Fruit fly (Drosophila melanogaster) whole organism, embryonic: ENCODE results near the gene Tm1.

Experiments
- ATbp ChIP-seq: fragments of 200-800 bp; sonication (Bioruptor generic); optimal IDR thresholded peaks from 2 replicates; lab custom pipeline; 2017; ENCODE audit warnings: missing biosample characterization, mild to moderate bottlenecking, missing genetic modification characterization, missing genetic modification reagents
- Atf6 ChIP-seq: fragments of 200-800 bp; sonication (Bioruptor generic); IDR thresholded peaks from 2 replicates; pipeline ENCODE4 v1.3.6; 2022; ENCODE audit warnings: missing biosample characterization, missing genetic modification characterization
- CG12071 ChIP-seq: fragments of 200-800 bp; sonication (Bioruptor generic); optimal IDR thresholded peaks from 3 replicates; lab custom pipeline; 2018; ENCODE audit warnings: missing biosample characterization, mild to moderate bottlenecking, missing genetic modification characterization
- CG13424 ChIP-seq: fragments of 200-800 bp; sonication (Bioruptor generic); optimal IDR thresholded peaks from 2 replicates; lab custom pipeline; 2019; ENCODE audit warnings: missing biosample characterization, mild to moderate bottlenecking, missing genetic modification characterization, moderate library complexity
- CG15479 ChIP-seq: fragments of 200-800 bp; sonication (Bioruptor generic); optimal IDR thresholded peaks from 3 replicates; lab custom pipeline; 2019; ENCODE audit warnings: missing biosample characterization, mild to moderate bottlenecking, missing genetic modification characterization, moderate library complexity
- CG15601 ChIP-seq: fragments of 200-800 bp; sonication (Bioruptor generic); optimal IDR thresholded peaks from 3 replicates; lab custom pipeline; 2019; ENCODE audit warnings: missing biosample characterization, mild to moderate bottlenecking, missing genetic modification characterization, moderate library complexity
- CG17385 ChIP-seq: fragments of 200-800 bp; sonication (Bioruptor generic); optimal IDR thresholded peaks from 3 replicates; lab custom pipeline; 2018; ENCODE audit warnings: missing biosample characterization, mild to moderate bottlenecking, missing genetic modification characterization
- CG17829 ChIP-seq: fragments of 200-800 bp; optimal IDR thresholded peaks from 2 replicates; lab custom pipeline; 2019; ENCODE audit warnings: missing biosample characterization, mild to moderate bottlenecking, missing genetic modification characterization, moderate library complexity
- CG2889 ChIP-seq: fragments of 200-800 bp; sonication (Bioruptor generic); IDR thresholded peaks from 3 replicates; pipeline ENCODE4 v1.3.6; 2022; ENCODE audit warnings: missing biosample characterization, missing genetic modification characterization
- CG31224 ChIP-seq: fragments of 200-800 bp; sonication (Bioruptor generic); IDR thresholded peaks from 2 replicates; pipeline ENCODE4 v1.3.6; 2022; ENCODE audit warnings: missing biosample characterization, missing genetic modification characterization
- CG33557 ChIP-seq: fragments of 200-800 bp; sonication (Bioruptor generic); optimal IDR thresholded peaks from 2 replicates; lab custom pipeline; 2019; ENCODE audit warnings: missing biosample characterization, mild to moderate bottlenecking, missing genetic modification characterization, moderate library complexity
- CG6254 ChIP-seq: fragments of 200-800 bp; sonication (Bioruptor generic); optimal IDR thresholded peaks from 3 replicates; lab custom pipeline; 2017; ENCODE audit warnings: mild to moderate bottlenecking, missing biosample characterization, missing genetic modification reagents, missing genetic modification characterization
- CG6683 ChIP-seq: fragments of 200-800 bp; sonication (Bioruptor generic); optimal IDR thresholded peaks from 2 replicates; lab custom pipeline; 2017; ENCODE audit warnings: missing biosample characterization, mild to moderate bottlenecking, missing genetic modification characterization, missing genetic modification reagents
- CG8765 ChIP-seq: fragments of 200-800 bp; sonication (Bioruptor generic); IDR thresholded peaks from 2 replicates; pipeline ENCODE4 v1.3.6; 2022; ENCODE audit warnings: missing biosample characterization, missing genetic modification characterization
- CG9609 ChIP-seq: fragments of 200-800 bp; sonication (Bioruptor generic); optimal IDR thresholded peaks from 3 replicates; lab custom pipeline; 2016; ENCODE audit warnings: missing biosample characterization, missing genetic modification characterization
- Camta ChIP-seq: fragments of 200-800 bp; sonication (Bioruptor generic); optimal IDR thresholded peaks from 2 replicates; lab custom pipeline; 2016; ENCODE audit warnings: missing biosample characterization, missing genetic modification characterization
- D19A ChIP-seq: fragments of 200-800 bp; optimal IDR thresholded peaks from 3 replicates; lab custom pipeline; 2019; ENCODE audit warnings: missing biosample characterization, mild to moderate bottlenecking, missing genetic modification characterization, moderate library complexity
- Dfd ChIP-seq, 2 experiments: fragments of >200 bp; optimal IDR thresholded peaks; 2 replicates each; lab custom pipeline; 2017; ENCODE audit warnings: missing biosample characterization in 2 of 2, missing genetic modification characterization in 2 of 2
- Dp ChIP-seq: fragments of 200-800 bp; sonication (Bioruptor generic); optimal IDR thresholded peaks from 2 replicates; lab custom pipeline; 2018; ENCODE audit warnings: missing biosample characterization, mild to moderate bottlenecking, missing genetic modification characterization, moderate library complexity
- E2f2 ChIP-seq: fragments of 200-800 bp; sonication (Bioruptor generic); IDR thresholded peaks from 2 replicates; pipeline ENCODE4 v1.3.6; 2022; ENCODE audit warnings: missing biosample characterization, missing genetic modification characterization
- Fer1 ChIP-seq: fragments of 200-800 bp; sonication (Bioruptor generic); optimal IDR thresholded peaks from 2 replicates; lab custom pipeline; 2017; ENCODE audit warnings: missing biosample characterization, mild to moderate bottlenecking, missing genetic modification characterization
- Gsc ChIP-seq: fragments of 200-800 bp; sonication (Bioruptor generic); IDR thresholded peaks from 2 replicates; pipeline ENCODE4 v1.3.6; 2022; ENCODE audit warnings: missing biosample characterization, missing genetic modification characterization
- HLH54F ChIP-seq: fragments of 200-800 bp; sonication (Bioruptor generic); optimal IDR thresholded peaks from 3 replicates; lab custom pipeline; 2016; ENCODE audit warnings: missing biosample characterization, missing genetic modification characterization
- HmgZ ChIP-seq: fragments of 200-800 bp; sonication (Bioruptor generic); optimal IDR thresholded peaks from 2 replicates; lab custom pipeline; 2018; ENCODE audit warnings: missing biosample characterization, mild to moderate bottlenecking, missing genetic modification characterization
- Kr ChIP-seq: fragments of 200-800 bp; sonication (Bioruptor generic); optimal IDR thresholded peaks from 2 replicates; lab custom pipeline; 2017; ENCODE audit warnings: missing biosample characterization, mild to moderate bottlenecking, missing genetic modification characterization
- Neu2 ChIP-seq: fragments of 200-800 bp; sonication (Bioruptor generic); optimal IDR thresholded peaks from 3 replicates; lab custom pipeline; 2016; ENCODE audit warnings: missing biosample characterization, missing genetic modification characterization, borderline replicate concordance
- PHDP ChIP-seq: fragments of 200-800 bp; sonication (Bioruptor generic); optimal IDR thresholded peaks from 3 replicates; lab custom pipeline; 2018; ENCODE audit warnings: missing biosample characterization, mild to moderate bottlenecking, missing genetic modification characterization, moderate library complexity
- Pdp1 ChIP-seq, 2 experiments: fragments of 200-800 bp; sonication (Bioruptor generic); optimal IDR thresholded peaks; 3 replicates each; lab custom pipeline; 2016; ENCODE audit warnings: missing biosample characterization in 2 of 2, missing genetic modification characterization in 2 of 2, mild to moderate bottlenecking in 1 of 2, moderate library complexity in 1 of 2
- YL-1 ChIP-seq: fragments of 200-800 bp; sonication (Bioruptor generic); optimal IDR thresholded peaks from 3 replicates; lab custom pipeline; 2017; ENCODE audit warnings: missing biosample characterization, mild to moderate bottlenecking, missing genetic modification characterization
- ac ChIP-seq: fragments of 200-800 bp; sonication (Bioruptor generic); optimal IDR thresholded peaks from 3 replicates; lab custom pipeline; 2017; ENCODE audit warnings: missing biosample characterization, mild to moderate bottlenecking, missing genetic modification characterization
- az2 ChIP-seq: fragments of 200-800 bp; sonication (Bioruptor generic); optimal IDR thresholded peaks from 3 replicates; lab custom pipeline; 2016; ENCODE audit warnings: missing biosample characterization, missing genetic modification characterization
- cato ChIP-seq: fragments of 200-800 bp; sonication (Bioruptor generic); optimal IDR thresholded peaks from 2 replicates; lab custom pipeline; 2016; ENCODE audit warnings: missing biosample characterization, missing genetic modification characterization, borderline replicate concordance
- disco-r ChIP-seq: fragments of 200-800 bp; sonication (Bioruptor generic); optimal IDR thresholded peaks from 2 replicates; lab custom pipeline; 2016; ENCODE audit warnings: missing biosample characterization, missing genetic modification characterization
- ewg ChIP-seq: fragments of 200-800 bp; sonication (Bioruptor generic); optimal IDR thresholded peaks from 3 replicates; lab custom pipeline; 2017; ENCODE audit warnings: mild to moderate bottlenecking, missing biosample characterization, missing genetic modification reagents, missing genetic modification characterization
- fd102C ChIP-seq: fragments of 200-800 bp; sonication (Bioruptor generic); optimal IDR thresholded peaks from 2 replicates; lab custom pipeline; 2018; ENCODE audit warnings: missing biosample characterization, mild to moderate bottlenecking, missing genetic modification characterization, moderate library complexity
- fd96Cb ChIP-seq: fragments of 200-800 bp; sonication (Bioruptor generic); optimal IDR thresholded peaks from 2 replicates; lab custom pipeline; 2018; ENCODE audit warnings: missing biosample characterization, mild to moderate bottlenecking, missing genetic modification characterization, moderate library complexity
- gcm2 ChIP-seq: fragments of 200-800 bp; sonication (Bioruptor generic); optimal IDR thresholded peaks from 2 replicates; lab custom pipeline; 2016; ENCODE audit warnings: missing biosample characterization, missing genetic modification characterization
- ind ChIP-seq: fragments of 200-800 bp; sonication (Bioruptor generic); optimal IDR thresholded peaks from 3 replicates; lab custom pipeline; 2016; ENCODE audit warnings: missing biosample characterization, missing genetic modification characterization
- jing ChIP-seq: fragments of 200-800 bp; sonication (Bioruptor generic); optimal IDR thresholded peaks from 2 replicates; lab custom pipeline; 2018; ENCODE audit warnings: missing biosample characterization, mild to moderate bottlenecking, missing genetic modification characterization
- nerfin-1 ChIP-seq: fragments of 200-800 bp; sonication (Bioruptor generic); optimal IDR thresholded peaks from 3 replicates; lab custom pipeline; 2019; ENCODE audit warnings: missing biosample characterization, mild to moderate bottlenecking, missing genetic modification characterization, moderate library complexity
- org-1 ChIP-seq: fragments of 200-800 bp; sonication (Bioruptor generic); optimal IDR thresholded peaks from 2 replicates; lab custom pipeline; 2017; ENCODE audit warnings: missing biosample characterization, missing genetic modification characterization
- pnt ChIP-seq: fragments of 200-800 bp; sonication (Bioruptor generic); optimal IDR thresholded peaks from 3 replicates; lab custom pipeline; 2016; ENCODE audit warnings: missing biosample characterization, missing genetic modification characterization
- rib ChIP-seq: fragments of 200-800 bp; sonication (Bioruptor generic); IDR thresholded peaks from 2 replicates; pipeline ENCODE4 v1.3.6; 2022; ENCODE audit warnings: missing biosample characterization, missing genetic modification characterization
- sim ChIP-seq: fragments of 200-800 bp; sonication (Bioruptor generic); IDR thresholded peaks from 2 replicates; pipeline ENCODE4 v1.3.6; 2022; ENCODE audit warnings: missing biosample characterization, missing genetic modification characterization
- tgo ChIP-seq: fragments of 200-800 bp; sonication (Bioruptor generic); IDR thresholded peaks from 3 replicates; pipeline ENCODE4 v1.3.6; 2022; ENCODE audit warnings: missing biosample characterization, missing genetic modification characterization
- tin ChIP-seq: fragments of 200-800 bp; sonication (Bioruptor generic); optimal IDR thresholded peaks from 3 replicates; lab custom pipeline; 2016; ENCODE audit warnings: missing biosample characterization, missing genetic modification characterization
- tio ChIP-seq: fragments of 200-800 bp; sonication (Bioruptor generic); optimal IDR thresholded peaks from 2 replicates; lab custom pipeline; 2017; ENCODE audit warnings: missing biosample characterization, missing genetic modification characterization, inconsistent platforms
- toy ChIP-seq: fragments of 200-800 bp; sonication (Bioruptor generic); IDR thresholded peaks from 2 replicates; pipeline ENCODE4 v1.3.6; 2022; ENCODE audit warnings: missing biosample characterization, missing genetic modification characterization

Tm1 gene

DNA sequence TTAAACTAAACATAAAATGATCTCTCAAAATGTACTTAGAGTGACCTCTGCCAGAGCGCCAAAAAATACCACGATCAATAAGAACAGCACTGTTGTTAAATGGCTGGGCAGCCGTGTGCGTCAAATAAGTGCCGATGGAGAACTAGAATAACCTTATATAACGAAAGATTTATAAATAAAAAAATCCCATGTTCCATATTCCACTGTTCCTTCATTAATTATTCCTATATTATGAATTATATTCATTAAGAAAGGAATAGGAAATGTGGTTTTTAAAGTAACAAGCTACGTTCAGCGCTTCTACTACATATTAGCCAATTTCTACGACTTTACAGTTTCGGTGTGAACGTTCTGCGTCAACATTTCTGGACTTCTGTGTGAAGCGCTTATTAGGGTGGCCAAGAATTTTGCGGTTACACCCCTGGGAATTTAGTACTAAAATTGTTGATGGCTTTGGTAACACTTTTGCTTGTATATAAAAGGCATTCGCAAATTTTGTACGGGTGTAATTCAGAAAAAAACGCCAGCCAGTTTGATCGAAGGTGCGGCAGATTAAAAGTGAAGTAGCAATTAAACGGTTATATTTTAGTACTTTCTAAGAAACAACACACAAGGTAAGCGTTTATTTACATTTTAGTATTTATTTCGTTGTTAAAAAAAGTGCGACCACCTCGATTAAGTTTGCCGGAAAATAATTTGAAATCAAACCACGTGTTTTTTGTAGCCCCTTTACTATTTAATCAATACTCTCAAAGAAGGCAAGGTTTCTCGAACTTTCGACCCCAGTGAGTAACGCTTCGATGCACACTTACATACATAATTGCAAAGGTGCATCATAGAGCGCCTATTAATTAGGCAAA is 35.6 kb upstream of the Tm1 start, which contains the start of the genes tefu and Hsc70-4 (continued):
- TF ChIP-seq tgo (peak; percentile 80), org-1 (GFP tag; lab: Kevin White, UChicago) (no peak), CG6254 (GFP tag; lab: Kevin White, UChicago) (peak; percentile 1), CG2889 (GFP tag; lab: Robert Waterston, UW) (peak; percentile 63; the same call in 1 of the 3 replicates), ind (peak; percentile 86), Fer1 (GFP tag; lab: Kevin White, UChicago) (peak; percentile 22), D19A (tag; lab: Kevin White, UChicago) (no peak), CG13424 (tag; lab: Kevin White, UChicago) (peak; percentile 73), CG15601 (tag; lab: Kevin White, UChicago) (peak; percentile 57), Pdp1 (GFP tag; optimal IDR thresholded peaks at IDR 0.05; lab: Kevin White, UChicago) (peak; percentile 85 to 90), Camta (peak; percentile 61), disco-r (GFP tag; lab: Kevin White, UChicago) (no peak), toy (GFP tag; lab: Robert Waterston, UW) (no peak), Dp (GFP tag; lab: Kevin White, UChicago) (peak; percentile 69), Atf6 (GFP tag; lab: Robert Waterston, UW) (peak; percentile 73), tin (GFP tag; lab: Kevin White, UChicago) (peak; percentile 78), ATbp (peak; percentile 31), Neu2 (GFP tag; lab: Kevin White, UChicago) (no peak), Dfd (GFP tag; optimal IDR thresholded peaks at IDR 0.05; lab: Kevin White, UChicago) (peak in 1 of 2 experiments; percentile 79), cato (GFP tag; lab: Kevin White, UChicago) (peak; percentile 37), CG9609 (GFP tag; lab: Kevin White, UChicago) (peak; percentile 73), gcm2 (peak; percentile 46), CG17385 (peak; percentile 61), Gsc (peak; percentile 42; the same call in 1 of the 2 replicates), ewg (GFP tag; lab: Kevin White, UChicago) (peak; percentile 60), HLH54F (GFP tag; lab: Kevin White, UChicago) (peak; percentile 75), YL-1 (GFP tag; lab: Kevin White, UChicago) (peak; percentile 44), CG12071 (peak; percentile 25), CG33557 (GFP tag; lab: Kevin White, UChicago) (peak; percentile 40), E2f2 (GFP tag; lab: Robert Waterston, UW) (peak; percentile 71), HmgZ (tag; lab: Kevin White, UChicago) (peak; percentile 64), nerfin-1 (peak; percentile 58), jing (GFP tag; lab: Kevin White, UChicago) (peak; percentile 45), CG17829 (tag; lab: Kevin White, UChicago) (peak; percentile 73), az2 (peak; percentile 65), PHDP (peak; percentile 56), rib (GFP tag; lab: Robert Waterston, UW) (peak; percentile 81; the same call in 1 of the 2 replicates), pnt (GFP tag; lab: Kevin White, UChicago) (peak; percentile 85), CG6683 (GFP tag; lab: Kevin White, UChicago) (no peak), fd96Cb (tag; lab: Kevin White, UChicago) (peak; percentile 80), CG31224 (peak; percentile 53; the same call in 1 of the 2 replicates), ac (GFP tag; lab: Kevin White, UChicago) (no peak), sim (0 out of 2 replicates have a peak, but pooled peaks have one; percentile 11), CG8765 (peak; percentile 78), Kr (GFP tag; lab: Kevin White, UChicago) (no peak), CG15479 (GFP tag; lab: Kevin White, UChicago) (no peak), tio (GFP tag; lab: Kevin White, UChicago) (no peak), fd102C (GFP tag; lab: Kevin White, UChicago) (no peak)
